Worm (Caenorhabditis elegans) whole organism, young adult: ENCODE data around the gene C28D4.7.

Source experiments
- F55B11.4 ChIP-seq: sonication (generic microtip); optimal IDR thresholded peaks from 2 replicates; lab custom pipeline; 2016; ENCODE audit warnings: missing compliant biosample characterization, missing genetic modification characterization, borderline replicate concordance; ENCODE audit not compliant: insufficient read depth
- K11D2.4 ChIP-seq: fragments of 200-800 bp; sonication (Bioruptor generic); IDR thresholded peaks from 2 replicates; pipeline ENCODE4 v1.3.6; 2022; ENCODE audit warnings: missing genetic modification reagents, missing genetic modification characterization, missing compliant biosample characterization
- athp-1 ChIP-seq: sonication (generic microtip); optimal IDR thresholded peaks from 2 replicates; lab custom pipeline; 2017; ENCODE audit warnings: mild to moderate bottlenecking, missing genetic modification characterization, missing compliant biosample characterization
- bed-2 ChIP-seq: fragments of 200-800 bp; sonication (Bioruptor generic); IDR thresholded peaks from 2 replicates; pipeline ENCODE4 v1.3.6; 2022; ENCODE audit warnings: missing genetic modification reagents, missing genetic modification characterization, missing compliant biosample characterization
- cebp-1 ChIP-seq, 2 experiments: fragments of 200-800 bp in 1 of 2; sonication (Bioruptor generic) in 1 of 2; sonication (generic microtip) in 1 of 2; IDR thresholded peaks in 1 of 2; optimal IDR thresholded peaks in 1 of 2; 2 replicates each; pipeline versions ENCODE4 v1.3.6 to Lab custom; 2017 to 2022; ENCODE audit warnings: missing compliant biosample characterization in 2 of 2, missing genetic modification characterization in 2 of 2, mild to moderate bottlenecking in 1 of 2, missing genetic modification reagents in 1 of 2, moderate library complexity in 1 of 2
- dpff-1 ChIP-seq: sonication (generic microtip); optimal IDR thresholded peaks from 2 replicates; lab custom pipeline; 2017; ENCODE audit warnings: mild to moderate bottlenecking, missing genetic modification characterization, missing compliant biosample characterization
- ets-4 ChIP-seq: fragments of 200-800 bp; sonication (Bioruptor generic); optimal IDR thresholded peaks from 2 replicates; lab custom pipeline; 2018; ENCODE audit warnings: mild to moderate bottlenecking, missing genetic modification characterization, missing compliant biosample characterization
- madf-6 ChIP-seq: fragments of 200-800 bp; sonication (Bioruptor generic); IDR thresholded peaks from 2 replicates; pipeline ENCODE4 v1.3.6; 2022; ENCODE audit warnings: missing genetic modification reagents, missing genetic modification characterization, missing compliant biosample characterization
- mxl-1 ChIP-seq: sonication (generic microtip); optimal IDR thresholded peaks from 2 replicates; lab custom pipeline; 2016; ENCODE audit warnings: missing genetic modification characterization, missing compliant biosample characterization
- pha-4 ChIP-seq: fragments of 150-350 bp; sonication (generic microtip); optimal IDR thresholded peaks from 2 replicates; lab custom pipeline; 2014; ENCODE audit warnings: missing biosample characterization, missing genetic modification reagents, missing genetic modification characterization
- tlf-1 ChIP-seq: fragments of 200-800 bp; sonication (Bioruptor generic); optimal IDR thresholded peaks from 2 replicates; lab custom pipeline; 2018; ENCODE audit warnings: mild to moderate bottlenecking, missing genetic modification characterization, missing compliant biosample characterization

ce11 chrIV:9757425-9757740 is 14.4 kb upstream of the C28D4.7 start, which contains the start of gene nhr-97:
- TF ChIP-seq F55B11.4 (no peak), cebp-1 (GFP tag; IDR thresholded peaks at IDR 0.05; lab: Robert Waterston, UW) (no peak), cebp-1 (tag; optimal IDR thresholded peaks at IDR 0.05; lab: Kevin White, UChicago) (no peak), K11D2.4 (no peak), pha-4 (tag; lab: Kevin White, UChicago) (no peak), tlf-1 (GFP tag; lab: Kevin White, UChicago) (no peak), mxl-1 (tag; lab: Kevin White, UChicago) (no peak), madf-6 (GFP tag; lab: Robert Waterston, UW) (no peak), ets-4 (no peak), dpff-1 (no peak), athp-1 (tag; lab: Kevin White, UChicago) (no peak), bed-2 (GFP tag; lab: Robert Waterston, UW) (no peak)
